Fruit fly (Drosophila melanogaster): ENCODE measurements around the gene MtnB.

MtnB gene

DNA sequence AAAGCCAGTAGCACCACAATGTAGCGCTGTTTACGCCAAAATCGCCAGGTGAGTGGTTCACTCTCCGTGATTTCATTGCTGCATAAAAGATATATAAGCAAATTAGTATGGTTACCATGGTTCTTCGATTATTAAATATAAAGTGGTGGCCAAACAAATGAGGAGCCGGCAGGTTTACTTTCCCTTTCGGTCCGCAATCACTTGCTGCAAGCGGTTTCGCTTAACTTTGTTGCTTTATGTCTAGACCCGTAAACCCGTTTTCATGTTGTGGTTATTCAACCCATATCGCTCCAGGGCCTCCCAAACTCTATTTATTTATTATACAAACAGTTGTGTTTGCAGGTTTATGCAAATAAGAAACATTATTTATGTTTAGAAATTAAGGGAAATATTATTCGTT, 5.8 kb upstream of the MtnB start:
- TF ChIP-seq Eip78C (GFP tag) (peak; percentile 31), CG11762 (GFP tag; optimal IDR thresholded peaks at IDR 0.05; ENCODE audit: insufficient read depth) (no peak), dsx (GFP tag; optimal IDR thresholded peaks at IDR 0.05; ENCODE audit: poor library complexity, severe bottlenecking) (peak; percentile 74), pdm3 (GFP tag; optimal IDR thresholded peaks at IDR 0.05) (no peak), cyc (GFP tag; optimal IDR thresholded peaks at IDR 0.05) (no peak), spab (GFP tag; optimal IDR thresholded peaks at IDR 0.05) (no peak), CG8119 (GFP tag; IDR thresholded peaks at IDR 0.05) (no peak), fd59A (GFP tag; optimal IDR thresholded peaks at IDR 0.05) (no peak), Lpt (GFP tag; optimal IDR thresholded peaks at IDR 0.05) (no peak), svp (GFP tag) (no peak), Ets96B (tag; optimal IDR thresholded peaks at IDR 0.05) (no peak), Blimp-1 (GFP tag; optimal IDR thresholded peaks at IDR 0.05) (peak; percentile 16), Hr39 (GFP tag; optimal IDR thresholded peaks at IDR 0.05) (no peak), CG10669 (GFP tag; optimal IDR thresholded peaks at IDR 0.05) (no peak)

DNA sequence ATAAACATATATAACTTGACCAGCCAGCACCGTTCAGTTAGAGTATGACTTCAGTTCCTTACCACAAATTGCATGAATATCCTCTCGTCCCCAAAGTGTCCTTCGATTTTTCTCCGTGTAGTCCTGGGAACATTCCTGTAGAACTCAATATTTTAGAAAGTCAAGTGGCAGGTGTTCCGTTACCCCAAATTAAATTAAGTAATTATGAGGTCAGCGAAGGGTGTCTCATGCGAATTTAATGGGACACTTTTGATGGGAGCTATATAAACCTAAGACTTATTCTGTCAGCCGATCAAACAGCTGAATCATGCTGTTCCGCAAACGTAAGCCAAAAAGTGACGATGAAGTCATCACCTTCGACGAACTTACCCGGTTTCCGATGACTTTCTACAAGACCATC, 942 bp upstream of the MtnB start, which contains the start of gene Or92a:
Gene Or92a (plus strand): TSS at position 301 of the 400 bp plus-strand sequence.
- TF ChIP-seq Hr39 (GFP tag; optimal IDR thresholded peaks at IDR 0.05): no peak
- TF ChIP-seq OdsH (GFP tag; optimal IDR thresholded peaks at IDR 0.05): no peak
- no peak for TF ChIP-seq CG6792 (GFP tag; optimal IDR thresholded peaks at IDR 0.05)
- no peak for TF ChIP-seq net (GFP tag; optimal IDR thresholded peaks at IDR 0.05)
- no peak for TF ChIP-seq achi (GFP tag; optimal IDR thresholded peaks at IDR 0.05)
- TF ChIP-seq Ets21C (GFP tag; optimal IDR thresholded peaks at IDR 0.05): no peak
- TF ChIP-seq svp (GFP tag): no peak
- no peak for TF ChIP-seq CG6854 (GFP tag; optimal IDR thresholded peaks at IDR 0.05)
- no peak for TF ChIP-seq CG3919 (GFP tag; optimal IDR thresholded peaks at IDR 0.05)
- TF ChIP-seq Sox102F (GFP tag; optimal IDR thresholded peaks at IDR 0.05): no peak
- no peak for TF ChIP-seq CG6808 (GFP tag; optimal IDR thresholded peaks at IDR 0.05)
- TF ChIP-seq Smox (GFP tag; optimal IDR thresholded peaks at IDR 0.05): no peak
- TF ChIP-seq CG9139 (GFP tag; optimal IDR thresholded peaks at IDR 0.05): no peak
- no peak for TF ChIP-seq CG4318 (GFP tag; optimal IDR thresholded peaks at IDR 0.05)
- no peak for TF ChIP-seq salr (GFP tag; optimal IDR thresholded peaks at IDR 0.05)
- no peak for TF ChIP-seq CG10669 (GFP tag; optimal IDR thresholded peaks at IDR 0.05)
- no peak for TF ChIP-seq CG31627 (GFP tag; optimal IDR thresholded peaks at IDR 0.05)
- TF ChIP-seq fd85E (GFP tag; optimal IDR thresholded peaks at IDR 0.05): no peak
- TF ChIP-seq CG1621 (tag; optimal IDR thresholded peaks at IDR 0.05): no peak
- TF ChIP-seq Ets96B (tag; optimal IDR thresholded peaks at IDR 0.05): no peak

DNA sequence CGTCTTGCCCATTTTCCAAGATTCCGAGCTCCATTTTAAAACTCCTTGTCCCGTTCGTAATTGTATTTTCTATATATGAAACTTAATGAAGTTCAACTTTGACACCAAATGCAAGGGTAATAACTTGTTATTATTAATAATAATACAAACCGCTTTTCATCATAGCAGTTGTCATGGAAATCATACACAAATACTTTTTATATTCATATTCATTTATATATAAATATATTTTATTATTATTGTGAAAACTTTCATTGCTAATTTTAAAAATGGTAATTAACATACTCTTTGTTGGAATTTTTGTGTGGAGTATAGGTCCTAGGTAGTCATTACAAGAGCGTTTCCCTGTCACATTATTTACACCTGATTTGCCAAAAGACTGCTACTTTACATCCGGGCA, 1.6 kb downstream of the MtnB start, which contains the start of gene CG46441:
Gene CG46441 (minus strand): TSS at position 101 of the 400 bp plus-strand sequence.
- no peak for TF ChIP-seq fkh (GFP tag; optimal IDR thresholded peaks at IDR 0.05)
- TF ChIP-seq Blimp-1 (GFP tag; optimal IDR thresholded peaks at IDR 0.05): no peak
- no peak for TF ChIP-seq CG32006 (GFP tag; optimal IDR thresholded peaks at IDR 0.05)
- no peak for TF ChIP-seq CG3032 (tag; optimal IDR thresholded peaks at IDR 0.05)
- no peak for TF ChIP-seq spab (GFP tag; optimal IDR thresholded peaks at IDR 0.05)
- TF ChIP-seq fd59A (GFP tag; optimal IDR thresholded peaks at IDR 0.05): no peak
- no peak for TF ChIP-seq Lpt (GFP tag; optimal IDR thresholded peaks at IDR 0.05)
- TF ChIP-seq CG8119 (GFP tag; IDR thresholded peaks at IDR 0.05): no peak
- no peak for TF ChIP-seq CG9139 (GFP tag; optimal IDR thresholded peaks at IDR 0.05)
- TF ChIP-seq CG11762 (GFP tag; optimal IDR thresholded peaks at IDR 0.05; ENCODE audit: insufficient read depth): no peak
- no peak for TF ChIP-seq esn (GFP tag; optimal IDR thresholded peaks at IDR 0.05)
- TF ChIP-seq dsx (GFP tag; optimal IDR thresholded peaks at IDR 0.05; ENCODE audit: poor library complexity, severe bottlenecking): no peak
- no peak for TF ChIP-seq Met (GFP tag; optimal IDR thresholded peaks at IDR 0.05)
- no peak for TF ChIP-seq topi (GFP tag; optimal IDR thresholded peaks at IDR 0.05)
- no peak for TF ChIP-seq lz (GFP tag; optimal IDR thresholded peaks at IDR 0.05)
